Worm (Caenorhabditis elegans): ENCODE measurements around the gene peb-1.

peb-1 gene

ce11 chrX:2197444-2197843 is 13.4 kb upstream of the peb-1 start:
- TF ChIP-seq ztf-23 (GFP tag; IDR thresholded peaks at IDR 0.05): no peak
- no peak for TF ChIP-seq flt-1 (GFP tag; IDR thresholded peaks at IDR 0.05)
- no peak for TF ChIP-seq ref-1 (GFP tag; conservative IDR thresholded peaks at IDR 0.05)
- no peak for TF ChIP-seq med-1 (GFP tag; optimal IDR thresholded peaks at IDR 0.05; ENCODE audit: insufficient read depth)
- no peak for TF ChIP-seq T22C8.4 (GFP tag; IDR thresholded peaks at IDR 0.05)
- TF ChIP-seq ztf-29 (GFP tag; IDR thresholded peaks at IDR 0.05): no peak
- TF ChIP-seq klf-2 (GFP tag; conservative IDR thresholded peaks at IDR 0.05): no peak
- TF ChIP-seq tab-1 (GFP tag; IDR thresholded peaks at IDR 0.05): no peak
- no peak for TF ChIP-seq cog-1 (tag; optimal IDR thresholded peaks at IDR 0.05)

DNA sequence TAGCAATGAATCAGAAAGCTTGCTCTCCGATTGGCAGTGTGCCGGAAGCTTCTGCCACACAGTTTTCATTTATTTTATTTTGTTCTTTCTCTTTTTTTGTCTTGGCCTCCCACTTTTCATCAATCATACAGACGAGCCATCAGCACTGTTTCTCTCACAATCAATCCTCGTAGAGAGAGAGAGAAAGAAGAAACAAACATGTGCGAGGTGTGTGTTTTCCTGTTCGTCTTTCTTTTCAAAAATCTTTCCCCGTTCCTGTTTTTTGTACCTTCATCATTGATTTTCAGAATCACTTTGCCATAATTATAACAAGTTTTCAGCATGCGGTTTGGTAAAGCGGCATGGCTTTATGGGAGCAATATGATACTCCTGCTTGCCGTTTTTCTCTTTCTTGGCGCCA is 11.7 kb upstream of the peb-1 start, which contains the start of gene T24C12.1:
TSS of gene T24C12.1 (plus strand) at position 301 of the 400 bp plus-strand sequence.
- TF ChIP-seq T22C8.4 (GFP tag; IDR thresholded peaks at IDR 0.05) (no peak), med-1 (GFP tag; optimal IDR thresholded peaks at IDR 0.05; ENCODE audit: insufficient read depth) (no peak), klf-2 (GFP tag; conservative IDR thresholded peaks at IDR 0.05) (no peak), ref-1 (GFP tag; conservative IDR thresholded peaks at IDR 0.05) (no peak), cog-1 (tag; optimal IDR thresholded peaks at IDR 0.05) (no peak), ztf-23 (GFP tag; IDR thresholded peaks at IDR 0.05) (no peak), tab-1 (GFP tag; IDR thresholded peaks at IDR 0.05) (no peak), ztf-29 (GFP tag; IDR thresholded peaks at IDR 0.05) (no peak), flt-1 (GFP tag; IDR thresholded peaks at IDR 0.05) (no peak)

- no peak for TF ChIP-seq T22C8.4 (GFP tag; IDR thresholded peaks at IDR 0.05)
- TF ChIP-seq med-1 (GFP tag; optimal IDR thresholded peaks at IDR 0.05; ENCODE audit: insufficient read depth): no peak
- no peak for TF ChIP-seq ztf-29 (GFP tag; IDR thresholded peaks at IDR 0.05)
- TF ChIP-seq flt-1 (GFP tag; IDR thresholded peaks at IDR 0.05): no peak
- no peak for TF ChIP-seq ref-1 (GFP tag; conservative IDR thresholded peaks at IDR 0.05)
- TF ChIP-seq ztf-23 (GFP tag; IDR thresholded peaks at IDR 0.05): no peak
- TF ChIP-seq cog-1 (tag; optimal IDR thresholded peaks at IDR 0.05): no peak
- TF ChIP-seq klf-2 (GFP tag; conservative IDR thresholded peaks at IDR 0.05): no peak
- TF ChIP-seq tab-1 (GFP tag; IDR thresholded peaks at IDR 0.05): no peak
Observed at ce11 chrX:2203760-2204159, 7.1 kb upstream of the peb-1 start, which contains the start of gene T24C12.3. Gene T24C12.3 (minus strand): TSS chrX:2203893.

DNA sequence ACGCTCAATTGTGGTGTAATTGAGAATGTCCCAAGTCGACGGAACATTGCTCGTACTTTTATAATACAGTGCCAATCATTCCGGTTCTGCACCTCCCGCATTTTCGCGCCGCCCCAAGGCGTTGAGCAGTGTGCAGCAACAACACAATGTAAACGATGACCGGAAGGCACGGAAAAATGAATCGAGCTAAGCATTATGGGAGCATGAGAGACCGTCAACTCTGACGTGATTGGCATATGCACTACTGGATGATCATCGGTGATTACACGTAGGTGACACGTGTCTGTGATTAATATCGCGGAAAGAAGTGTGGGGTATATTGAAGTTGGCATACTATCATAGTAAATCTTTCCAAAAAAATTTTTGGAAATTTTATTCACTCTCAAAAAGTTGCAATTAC is 5.9 kb upstream of the peb-1 start, which contains the start of gene T24C12.4:
TSS of gene T24C12.4 (minus strand) at position 101 of the 400 bp plus-strand sequence.
- TF ChIP-seq T22C8.4 (GFP tag; IDR thresholded peaks at IDR 0.05) (no peak), tab-1 (GFP tag; IDR thresholded peaks at IDR 0.05) (no peak), cog-1 (tag; optimal IDR thresholded peaks at IDR 0.05) (no peak)

DNA sequence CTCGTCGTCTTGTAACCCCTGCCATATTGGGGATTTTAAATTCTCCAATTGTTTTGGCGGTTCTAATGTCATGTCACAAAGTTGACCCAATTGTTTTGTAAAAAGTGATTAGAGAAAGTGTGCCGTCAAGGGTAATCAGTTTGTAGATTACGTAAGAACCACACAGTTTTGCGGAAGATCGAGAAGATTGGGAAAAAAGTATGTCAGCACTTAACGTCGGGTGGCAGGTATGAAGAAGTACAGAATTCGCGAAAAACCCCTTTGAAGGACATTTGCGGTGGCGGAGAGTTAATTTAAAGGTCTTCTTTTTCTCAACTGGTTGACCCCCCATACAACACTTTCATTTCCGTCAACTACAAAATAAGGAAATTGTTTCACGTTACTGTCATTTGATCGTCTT is 2.5 kb upstream of the peb-1 start:
- no peak for TF ChIP-seq med-1 (GFP tag; optimal IDR thresholded peaks at IDR 0.05; ENCODE audit: insufficient read depth)
- TF ChIP-seq cog-1 (tag; optimal IDR thresholded peaks at IDR 0.05): no peak
- TF ChIP-seq flt-1 (GFP tag; IDR thresholded peaks at IDR 0.05): no peak
- TF ChIP-seq ztf-29 (GFP tag; IDR thresholded peaks at IDR 0.05): no peak
- TF ChIP-seq T22C8.4 (GFP tag; IDR thresholded peaks at IDR 0.05): no peak
- no peak for TF ChIP-seq ref-1 (GFP tag; conservative IDR thresholded peaks at IDR 0.05)
- no peak for TF ChIP-seq tab-1 (GFP tag; IDR thresholded peaks at IDR 0.05)
- TF ChIP-seq klf-2 (GFP tag; conservative IDR thresholded peaks at IDR 0.05): no peak
- TF ChIP-seq ztf-23 (GFP tag; IDR thresholded peaks at IDR 0.05): no peak

DNA sequence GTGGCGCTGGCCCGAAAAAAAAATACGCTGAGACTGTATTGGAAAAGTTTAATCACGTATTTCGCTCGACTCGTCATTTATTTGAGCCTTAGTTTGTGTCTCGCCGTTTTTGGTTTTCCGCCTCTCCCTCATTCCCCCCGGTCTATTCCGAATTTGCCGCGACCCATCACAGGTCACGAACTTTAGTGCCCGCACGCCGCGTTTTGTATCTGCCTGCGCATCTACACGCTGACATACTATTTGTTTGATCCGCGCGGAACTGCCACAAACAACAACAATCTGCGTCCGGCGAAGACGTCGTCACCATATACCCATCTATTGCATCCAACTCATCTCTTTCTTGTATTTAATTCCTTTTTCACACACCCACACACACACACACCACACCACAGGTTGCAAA is 687 bp upstream of the peb-1 start:
- TF ChIP-seq med-1 (GFP tag; optimal IDR thresholded peaks at IDR 0.05; ENCODE audit: insufficient read depth) (no peak), ztf-23 (GFP tag; IDR thresholded peaks at IDR 0.05) (no peak), T22C8.4 (GFP tag; IDR thresholded peaks at IDR 0.05) (no peak), cog-1 (tag; optimal IDR thresholded peaks at IDR 0.05) (no peak), flt-1 (GFP tag; IDR thresholded peaks at IDR 0.05) (no peak), tab-1 (GFP tag; IDR thresholded peaks at IDR 0.05) (no peak), ztf-29 (GFP tag; IDR thresholded peaks at IDR 0.05) (no peak), klf-2 (GFP tag; conservative IDR thresholded peaks at IDR 0.05) (no peak), ref-1 (GFP tag; conservative IDR thresholded peaks at IDR 0.05) (no peak)

ce11 chrX:2212141-2212540 is 1.3 kb downstream of the peb-1 start:
- TF ChIP-seq flt-1 (GFP tag; IDR thresholded peaks at IDR 0.05): no peak

DNA sequence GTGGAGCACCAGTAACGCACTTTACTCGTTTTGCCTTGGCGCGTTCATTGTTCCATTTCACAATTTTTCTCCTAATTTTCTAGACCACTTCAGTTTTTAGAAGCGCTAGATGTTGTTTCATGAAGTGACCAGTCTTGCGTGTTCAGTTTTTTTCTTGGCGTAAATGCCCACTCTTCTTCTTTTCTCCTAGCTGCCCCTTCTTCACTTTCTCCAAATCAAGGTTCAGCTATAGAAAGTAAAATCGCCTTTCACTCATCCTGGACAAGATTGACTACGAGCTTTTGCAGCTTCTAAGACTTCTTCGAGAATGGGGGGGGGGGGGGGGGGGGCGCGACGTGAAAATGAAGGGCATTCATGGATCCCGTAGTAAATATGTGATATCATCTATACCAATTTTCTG is 1.9 kb downstream of the peb-1 start:
- TF ChIP-seq med-1 (GFP tag; optimal IDR thresholded peaks at IDR 0.05; ENCODE audit: insufficient read depth) (no peak), ref-1 (GFP tag; conservative IDR thresholded peaks at IDR 0.05) (no peak), flt-1 (GFP tag; IDR thresholded peaks at IDR 0.05) (no peak), ztf-23 (GFP tag; IDR thresholded peaks at IDR 0.05) (no peak), cog-1 (tag; optimal IDR thresholded peaks at IDR 0.05) (no peak), klf-2 (GFP tag; conservative IDR thresholded peaks at IDR 0.05) (no peak)

- TF ChIP-seq ztf-23 (GFP tag; IDR thresholded peaks at IDR 0.05) (0 out of 2 replicates have a peak, but pooled peaks have one; percentile 13), tab-1 (GFP tag; IDR thresholded peaks at IDR 0.05) (no peak), cog-1 (tag; optimal IDR thresholded peaks at IDR 0.05) (no peak)
Observed at ce11 chrX:2213400-2214362, 2.8 kb downstream of the peb-1 start.

DNA sequence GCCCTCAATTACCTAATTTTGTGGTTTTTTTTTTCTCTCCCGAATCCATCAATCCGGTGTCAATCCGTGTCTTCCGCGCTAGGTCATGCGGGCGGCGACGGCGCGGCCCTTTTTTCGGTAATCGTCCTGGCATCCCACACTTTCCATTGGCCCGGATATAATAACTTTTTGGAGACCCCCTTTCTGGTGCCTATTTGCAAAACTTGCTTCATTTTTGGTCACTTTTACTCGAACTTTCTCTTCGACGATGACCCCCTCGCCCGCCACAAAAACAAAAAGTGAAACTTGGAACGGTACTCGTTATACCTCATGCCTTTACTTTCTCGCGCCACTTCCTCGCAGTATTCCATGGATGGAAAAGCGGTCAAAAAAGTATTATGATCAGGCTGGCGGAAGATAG is 3.6 kb downstream of the peb-1 start:
- TF ChIP-seq ztf-23 (GFP tag; IDR thresholded peaks at IDR 0.05) (no peak), ztf-29 (GFP tag; IDR thresholded peaks at IDR 0.05) (no peak), cog-1 (tag; optimal IDR thresholded peaks at IDR 0.05) (no peak), tab-1 (GFP tag; IDR thresholded peaks at IDR 0.05) (no peak), flt-1 (GFP tag; IDR thresholded peaks at IDR 0.05) (no peak)

Measured in whole organism, midembryonic.